Worm (Caenorhabditis elegans): ENCODE data around the gene lev-9.

lev-9 gene

ce11 chrX:6299641-6300240, 8.2 kb upstream of the lev-9 start, which contains the start of gene cest-16 (continued):
- TF ChIP-seq F39B2.1 (GFP tag; IDR thresholded peaks at IDR 0.05) (no peak), bed-1 (GFP tag; IDR thresholded peaks at IDR 0.05) (no peak), mcd-1 (GFP tag; IDR thresholded peaks at IDR 0.05) (no peak), unc-130 (GFP tag; optimal IDR thresholded peaks at IDR 0.05) (no peak), tbp1 (GFP tag; optimal IDR thresholded peaks at IDR 0.05) (no peak)

- TF ChIP-seq pha-4 (tag; optimal IDR thresholded peaks at IDR 0.05) (peak; percentile 98), C17E4.6 (GFP tag; IDR thresholded peaks at IDR 0.05) (peak; percentile 94), lir-1 (GFP tag; conservative IDR thresholded peaks at IDR 0.05) (peak; percentile 97), hmg-1.2 (GFP tag; IDR thresholded peaks at IDR 0.05) (peak; percentile 88), C06A6.2 (GFP tag; conservative IDR thresholded peaks at IDR 0.05) (peak; percentile 98), lag-1 (GFP tag; IDR thresholded peaks at IDR 0.05) (peak; percentile 92; the same call in 1 of the 2 replicates), aptf-3 (GFP tag; IDR thresholded peaks at IDR 0.05) (no peak), somi-1 (GFP tag; optimal IDR thresholded peaks at IDR 0.05) (peak; percentile 99), F57A8.1 (GFP tag; optimal IDR thresholded peaks at IDR 0.05) (peak; percentile 86), lin-26 (GFP tag; IDR thresholded peaks at IDR 0.05) (peak; percentile 91), mel-28 (tag; optimal IDR thresholded peaks at IDR 0.05; ENCODE audit: borderline replicate concordance) (peak; percentile 47), lsy-27 (tag; optimal IDR thresholded peaks at IDR 0.05; ENCODE audit: borderline replicate concordance, insufficient read depth) (no peak), nhr-27 (tag; optimal IDR thresholded peaks at IDR 0.05) (peak; percentile 96), tbp1 (GFP tag; optimal IDR thresholded peaks at IDR 0.05) (peak; percentile 81), ceh-100 (GFP tag; IDR thresholded peaks at IDR 0.05) (peak; percentile 81), ceh-91 (GFP tag; IDR thresholded peaks at IDR 0.05) (no peak), snpc-1.1 (tag; optimal IDR thresholded peaks at IDR 0.05; ENCODE audit: insufficient read depth) (no peak), ztf-26 (tag; optimal IDR thresholded peaks at IDR 0.05) (peak; percentile 100), attf-6 (GFP tag; IDR thresholded peaks at IDR 0.05) (0 out of 2 replicates have a peak, but pooled peaks have one; percentile 54), snpc-3.4 (tag; optimal IDR thresholded peaks at IDR 0.05) (no peak), zim-3 (tag; optimal IDR thresholded peaks at IDR 0.05) (no peak), attf-5 (GFP tag; optimal IDR thresholded peaks at IDR 0.05) (peak; percentile 73), lin-54 (GFP tag; optimal IDR thresholded peaks at IDR 0.05) (peak; percentile 93), dox-1 (GFP tag; IDR thresholded peaks at IDR 0.05) (peak; percentile 99), lin-40 (tag; optimal IDR thresholded peaks at IDR 0.05) (peak; percentile 100), dpff-1 (tag; optimal IDR thresholded peaks at IDR 0.05) (peak; percentile 99), Y67H2A.10 (GFP tag; conservative IDR thresholded peaks at IDR 0.05) (peak; percentile 68; the same call in 1 of the 2 replicates), let-526 (GFP tag; IDR thresholded peaks at IDR 0.05) (peak; percentile 94), B0336.3 (GFP tag; IDR thresholded peaks at IDR 0.05) (peak; percentile 100), ztf-6 (GFP tag; IDR thresholded peaks at IDR 0.05) (peak; percentile 88), nhr-120 (GFP tag; IDR thresholded peaks at IDR 0.05) (0 out of 2 replicates have a peak, but pooled peaks have one; percentile 53), ceh-79 (tag; optimal IDR thresholded peaks at IDR 0.05) (peak; percentile 88), hlh-12 (tag; optimal IDR thresholded peaks at IDR 0.05) (no peak), F10E7.11 (tag; optimal IDR thresholded peaks at IDR 0.05) (peak; percentile 98), gei-17 (GFP tag; optimal IDR thresholded peaks at IDR 0.05) (peak; percentile 99), hmg-20 (GFP tag; IDR thresholded peaks at IDR 0.05) (peak; percentile 98), T26A5.8 (tag; optimal IDR thresholded peaks at IDR 0.05) (peak; percentile 55), bed-2 (GFP tag; IDR thresholded peaks at IDR 0.05) (peak; percentile 93; the same call in 1 of the 2 replicates), pbrm-1 (GFP tag; IDR thresholded peaks at IDR 0.05) (peak; percentile 96), sptf-2 (GFP tag; optimal IDR thresholded peaks at IDR 0.05) (no peak), F39B2.1 (GFP tag; IDR thresholded peaks at IDR 0.05) (no peak), ama-1 (optimal IDR thresholded peaks at IDR 0.05) (no peak), ama-1 (GFP tag; optimal IDR thresholded peaks at IDR 0.05) (peak; percentile 18 to 94)
These were observed 4.9 kb upstream of the lev-9 start for ce11 chrX:6296402-6296844.

Measured in whole organism, young adult.